Worm (Caenorhabditis elegans) whole organism, L4 larva: ENCODE measurements around the gene R08E5.1.

Source experiments
- aha-1 ChIP-seq: fragments of 150-350 bp; peaks from one replicate; lab custom pipeline; 2014; ENCODE audit warnings: missing biosample characterization, missing genetic modification characterization
- ama-1 ChIP-seq: fragments of 150-350 bp; optimal IDR thresholded peaks from 2 replicates; lab custom pipeline; 2014; ENCODE audit warnings: inconsistent platforms, mixed read lengths
- daf-8 ChIP-seq: fragments of 200-800 bp; sonication (Bioruptor generic); IDR thresholded peaks from 2 replicates; pipeline ENCODE4 v1.3.6; 2022; ENCODE audit warnings: missing genetic modification characterization, missing compliant biosample characterization
- dmd-9 ChIP-seq: fragments of 200-800 bp; sonication (Bioruptor generic); IDR thresholded peaks from 2 replicates; pipeline ENCODE4 v1.3.6; 2022; ENCODE audit warnings: missing genetic modification reagents, missing genetic modification characterization, missing compliant biosample characterization
- egl-27 ChIP-seq: sonication (generic microtip); optimal IDR thresholded peaks from 3 replicates; lab custom pipeline; 2017; ENCODE audit warnings: missing biosample characterization, missing genetic modification reagents, missing genetic modification characterization
- lin-1 ChIP-seq: fragments of 200-800 bp; sonication (Bioruptor generic); IDR thresholded peaks from 2 replicates; pipeline ENCODE4 v1.3.6; 2022; ENCODE audit warnings: missing genetic modification reagents, missing genetic modification characterization, missing compliant biosample characterization
- lsy-2 ChIP-seq, 2 experiments: fragments of 150-350 bp in 1 of 2; sonication (generic microtip) in 1 of 2; optimal IDR thresholded peaks; 2 replicates each; lab custom pipeline; 2014 to 2017; ENCODE audit warnings: missing biosample characterization in 2 of 2, missing genetic modification characterization in 2 of 2
- nhr-25 ChIP-seq: sonication (generic microtip); optimal IDR thresholded peaks from 2 replicates; lab custom pipeline; 2017; ENCODE audit warnings: missing genetic modification characterization, mild to moderate bottlenecking, missing compliant biosample characterization, antibody characterized with exemption, moderate library complexity, borderline replicate concordance; ENCODE audit not compliant: insufficient read depth
- nhr-42 ChIP-seq: fragments of 200-800 bp; sonication (Bioruptor generic); IDR thresholded peaks from 2 replicates; pipeline ENCODE4 v1.3.6; 2022; ENCODE audit warnings: missing genetic modification characterization, missing compliant biosample characterization
- skn-1 ChIP-seq: fragments of 150-350 bp; optimal IDR thresholded peaks from 2 replicates; lab custom pipeline; 2014; ENCODE audit warnings: missing biosample characterization, missing genetic modification characterization
- tag-97 ChIP-seq: fragments of 200-800 bp; sonication (Bioruptor generic); IDR thresholded peaks from 2 replicates; pipeline ENCODE4 v1.3.6; 2022; ENCODE audit warnings: missing genetic modification characterization, missing compliant biosample characterization
- unc-39 ChIP-seq: sonication (generic microtip); optimal IDR thresholded peaks from 2 replicates; lab custom pipeline; 2017; ENCODE audit warnings: missing biosample characterization, missing genetic modification characterization

DNA sequence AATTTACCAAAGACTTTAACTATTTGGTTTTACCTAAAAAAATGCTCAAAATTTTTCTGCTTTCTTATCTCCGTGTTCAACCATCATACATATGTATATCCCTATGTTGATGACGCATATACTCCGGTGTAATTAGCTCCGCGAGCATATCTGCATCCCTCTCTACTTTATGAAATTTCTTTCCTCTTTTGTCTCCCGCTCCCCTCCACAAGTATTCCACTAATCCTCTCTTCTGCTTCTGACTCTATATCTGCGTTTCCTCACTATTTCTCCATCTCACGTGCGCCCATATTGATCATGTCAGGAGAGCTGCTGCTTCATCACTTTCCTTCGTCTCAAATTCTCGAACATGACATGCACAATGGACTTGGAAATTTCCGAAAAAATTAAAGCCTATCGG is 43.6 kb upstream of the R08E5.1 start, which contains the start of gene H10D18.1:
- TF ChIP-seq dmd-9 (GFP tag; lab: Robert Waterston, UW): no peak
- TF ChIP-seq skn-1 (tag; lab: Kevin White, UChicago): no peak
- no peak for TF ChIP-seq tag-97
- TF ChIP-seq lsy-2 (tag; optimal IDR thresholded peaks at IDR 0.05; lab: Kevin White, UChicago): no peak
- no peak for TF ChIP-seq egl-27 (tag; lab: Kevin White, UChicago)
- no peak for TF ChIP-seq ama-1 (lab: Kevin White, UChicago)
- no peak for TF ChIP-seq lin-1 (GFP tag; lab: Robert Waterston, UW)
- no peak for TF ChIP-seq aha-1 (tag; lab: Kevin White, UChicago)
- no peak for TF ChIP-seq unc-39 (tag; lab: Kevin White, UChicago)
- TF ChIP-seq daf-8 (GFP tag; lab: Robert Waterston, UW): no peak
- no peak for TF ChIP-seq nhr-25 (tag; lab: Kevin White, UChicago)
- no peak for TF ChIP-seq nhr-42
